Fruit fly (Drosophila melanogaster) whole organism, pupa: Measurements from ENCODE around the gene Cyp12a5.

Experiments used
- CG10348 ChIP-seq: fragments of 200-800 bp; sonication (Bioruptor generic); IDR thresholded peaks from 2 replicates; pipeline ENCODE4 v1.3.6; 2022; ENCODE audit warnings: missing biosample characterization, missing genetic modification characterization
- CG12605 ChIP-seq: fragments of 200-800 bp; sonication (Bioruptor generic); IDR thresholded peaks from 2 replicates; pipeline ENCODE4 v1.3.6; 2022; ENCODE audit warnings: missing biosample characterization, missing genetic modification characterization
- CG13204 ChIP-seq: fragments of 200-800 bp; sonication (Bioruptor generic); optimal IDR thresholded peaks from 2 replicates; lab custom pipeline; 2018; ENCODE audit warnings: missing biosample characterization, mild to moderate bottlenecking, missing genetic modification characterization, moderate library complexity
- CG14655 ChIP-seq: fragments of 200-800 bp; sonication (Bioruptor generic); optimal IDR thresholded peaks from 3 replicates; lab custom pipeline; 2017; ENCODE audit warnings: mild to moderate bottlenecking, missing biosample characterization, missing genetic modification reagents, missing genetic modification characterization
- CG15710 ChIP-seq: fragments of 200-800 bp; sonication (Bioruptor generic); optimal IDR thresholded peaks from 2 replicates; lab custom pipeline; 2018; ENCODE audit warnings: missing biosample characterization, mild to moderate bottlenecking, missing genetic modification characterization, moderate library complexity
- CG17806 ChIP-seq: fragments of 200-800 bp; sonication (Bioruptor generic); optimal IDR thresholded peaks from 2 replicates; lab custom pipeline; 2018; ENCODE audit warnings: missing biosample characterization, mild to moderate bottlenecking, missing genetic modification characterization, moderate library complexity
- CG32121 ChIP-seq: fragments of 200-800 bp; sonication (Bioruptor generic); IDR thresholded peaks from 2 replicates; pipeline ENCODE4 v1.3.6; 2022; ENCODE audit warnings: missing biosample characterization, missing genetic modification characterization
- CG34367 ChIP-seq: fragments of 200-800 bp; sonication (Bioruptor generic); optimal IDR thresholded peaks from 2 replicates; lab custom pipeline; 2018; ENCODE audit warnings: missing biosample characterization, mild to moderate bottlenecking, missing genetic modification characterization
- CG4496 ChIP-seq: fragments of 200-800 bp; sonication (Bioruptor generic); IDR thresholded peaks from 3 replicates; pipeline ENCODE4 v1.3.6; 2022; ENCODE audit warnings: missing biosample characterization, missing genetic modification characterization
- CG8159 ChIP-seq: fragments of 200-800 bp; sonication (Bioruptor generic); optimal IDR thresholded peaks from 3 replicates; lab custom pipeline; 2018; ENCODE audit warnings: missing biosample characterization, mild to moderate bottlenecking, missing genetic modification characterization, moderate library complexity
- CG8301 ChIP-seq: fragments of 200-800 bp; sonication (Bioruptor generic); optimal IDR thresholded peaks from 2 replicates; lab custom pipeline; 2018; ENCODE audit warnings: missing biosample characterization, mild to moderate bottlenecking, missing genetic modification characterization
- CG9948 ChIP-seq: fragments of 200-800 bp; sonication (Bioruptor generic); optimal IDR thresholded peaks from 2 replicates; lab custom pipeline; 2018; ENCODE audit warnings: missing biosample characterization, mild to moderate bottlenecking, missing genetic modification characterization, moderate library complexity
- D1 ChIP-seq: fragments of 200-800 bp; sonication (Bioruptor generic); optimal IDR thresholded peaks from 2 replicates; lab custom pipeline; 2018; ENCODE audit warnings: missing biosample characterization, mild to moderate bottlenecking, missing genetic modification characterization, moderate library complexity
- EcR ChIP-seq: fragments of 200-800 bp; sonication (Bioruptor generic); optimal IDR thresholded peaks from 3 replicates; lab custom pipeline; 2019; ENCODE audit warnings: missing biosample characterization, missing genetic modification characterization, mild to moderate bottlenecking, moderate library complexity, missing genetic modification reagents
- Ets98B ChIP-seq: fragments of 200-800 bp; sonication (Bioruptor generic); IDR thresholded peaks from 2 replicates; pipeline ENCODE4 v1.3.6; 2022; ENCODE audit warnings: missing biosample characterization, missing genetic modification characterization
- Pif1A ChIP-seq: fragments of 200-800 bp; sonication (Bioruptor generic); optimal IDR thresholded peaks from 3 replicates; lab custom pipeline; 2016; ENCODE audit warnings: missing biosample characterization, missing genetic modification characterization
- Pif1B ChIP-seq: fragments of 200-800 bp; sonication (Bioruptor generic); optimal IDR thresholded peaks from 3 replicates; lab custom pipeline; 2016; ENCODE audit warnings: missing biosample characterization, missing genetic modification characterization
- Snoo ChIP-seq: fragments of 200-800 bp; sonication (Bioruptor generic); optimal IDR thresholded peaks from 3 replicates; lab custom pipeline; 2017; ENCODE audit warnings: missing biosample characterization, mild to moderate bottlenecking, missing genetic modification characterization, inconsistent platforms
- fd96Ca ChIP-seq: fragments of 200-800 bp; sonication (Bioruptor generic); IDR thresholded peaks from 3 replicates; pipeline ENCODE4 v1.3.6; 2022; ENCODE audit warnings: missing biosample characterization, missing genetic modification characterization
- gl ChIP-seq: fragments of 200-800 bp; sonication (Bioruptor generic); optimal IDR thresholded peaks from 2 replicates; lab custom pipeline; 2018; ENCODE audit warnings: missing biosample characterization, mild to moderate bottlenecking, missing genetic modification characterization
- rn ChIP-seq: fragments of 200-800 bp; sonication (Bioruptor generic); IDR thresholded peaks from 2 replicates; pipeline ENCODE4 v1.3.6; 2022; ENCODE audit warnings: missing biosample characterization, missing genetic modification characterization

Cyp12a5 gene

dm6 chr3R:19093127-19093812, 39.2 kb upstream of the Cyp12a5 start:
- TF ChIP-seq EcR (GFP tag; lab: Kevin White, UChicago) (no peak), Pif1A (peak; percentile 27), rn (no peak), CG13204 (no peak), CG9948 (tag; lab: Kevin White, UChicago) (no peak), fd96Ca (GFP tag; lab: Robert Waterston, UW) (no peak), CG12605 (GFP tag; lab: Robert Waterston, UW) (no peak), Ets98B (GFP tag; lab: Robert Waterston, UW) (no peak), Snoo (tag; lab: Kevin White, UChicago) (no peak), D1 (tag; lab: Kevin White, UChicago) (no peak), CG10348 (GFP tag; lab: Robert Waterston, UW) (no peak), CG8301 (peak; percentile 24), CG34367 (no peak), CG14655 (GFP tag; lab: Kevin White, UChicago) (peak; percentile 45), Pif1B (peak; percentile 1), CG15710 (no peak), CG8159 (tag; lab: Kevin White, UChicago) (peak; percentile 17), CG4496 (GFP tag; lab: Robert Waterston, UW) (peak; percentile 35; the same call in 1 of the 3 replicates)

dm6 chr3R:19094039-19094438, 38.4 kb upstream of the Cyp12a5 start, which contains the start of gene cdi:
TSS of gene cdi (minus strand) at chr3R:19094270.
- TF ChIP-seq CG4496 (GFP tag; lab: Robert Waterston, UW) = peak; percentile 58
- peak; percentile 18 for TF ChIP-seq Snoo (tag; lab: Kevin White, UChicago)
- no peak for TF ChIP-seq CG15710
- TF ChIP-seq Pif1A = no peak

- no peak for TF ChIP-seq CG9948 (tag; lab: Kevin White, UChicago)
- no peak for TF ChIP-seq CG12605 (GFP tag; lab: Robert Waterston, UW)
- no peak for TF ChIP-seq CG14655 (GFP tag; lab: Kevin White, UChicago)
- no peak for TF ChIP-seq CG17806 (tag; lab: Kevin White, UChicago)
- no peak for TF ChIP-seq gl (tag; lab: Kevin White, UChicago)
- TF ChIP-seq EcR (GFP tag; lab: Kevin White, UChicago) = no peak
- no peak for TF ChIP-seq Snoo (tag; lab: Kevin White, UChicago)
- TF ChIP-seq D1 (tag; lab: Kevin White, UChicago) = no peak
Measured at dm6 chr3R:19094799-19095418, 37.5 kb upstream of the Cyp12a5 start, which contains the start of the genes mRpL55 and ATPsynD. TSS of gene mRpL55 (minus strand) at chr3R:19094905. TSS of gene ATPsynD (plus strand) at chr3R:19095000.

- no peak for TF ChIP-seq CG10348 (GFP tag; lab: Robert Waterston, UW)
- TF ChIP-seq CG12605 (GFP tag; lab: Robert Waterston, UW) = peak; percentile 61; the same call in 1 of the 2 replicates
- TF ChIP-seq CG8159 (tag; lab: Kevin White, UChicago) = peak; percentile 11
- no peak for TF ChIP-seq Pif1B
- no peak for TF ChIP-seq CG14655 (GFP tag; lab: Kevin White, UChicago)
- TF ChIP-seq EcR (GFP tag; lab: Kevin White, UChicago) = peak; percentile 51
- TF ChIP-seq CG15710 = no peak
- TF ChIP-seq CG8301 = no peak
- TF ChIP-seq CG4496 (GFP tag; lab: Robert Waterston, UW) = peak; percentile 73
- no peak for TF ChIP-seq Pif1A
- peak; percentile 59; the same call in 1 of the 2 replicates for TF ChIP-seq Ets98B (GFP tag; lab: Robert Waterston, UW)
- no peak for TF ChIP-seq Snoo (tag; lab: Kevin White, UChicago)
- no peak for TF ChIP-seq CG34367
- TF ChIP-seq fd96Ca (GFP tag; lab: Robert Waterston, UW) = peak; percentile 65; the same call in 2 of the 3 replicates
- TF ChIP-seq CG32121 (GFP tag; lab: Robert Waterston, UW) = peak; percentile 42; the same call in 1 of the 2 replicates
- no peak for TF ChIP-seq gl (tag; lab: Kevin White, UChicago)
- TF ChIP-seq CG13204 = peak; percentile 49
- TF ChIP-seq CG17806 (tag; lab: Kevin White, UChicago) = no peak
- TF ChIP-seq rn = no peak
- TF ChIP-seq D1 (tag; lab: Kevin White, UChicago) = no peak
- no peak for TF ChIP-seq CG9948 (tag; lab: Kevin White, UChicago)
Measured at dm6 chr3R:19096299-19097048, 36.0 kb upstream of the Cyp12a5 start, which contains the start of gene CG6040. TSS of gene CG6040 (plus strand) at chr3R:19096961.

dm6 chr3R:19098272-19098671, 34.2 kb upstream of the Cyp12a5 start:
- TF ChIP-seq D1 (tag; lab: Kevin White, UChicago) = no peak
- no peak for TF ChIP-seq Pif1A
- no peak for TF ChIP-seq CG15710
- TF ChIP-seq CG9948 (tag; lab: Kevin White, UChicago) = no peak
- TF ChIP-seq CG8301 = no peak
- TF ChIP-seq fd96Ca (GFP tag; lab: Robert Waterston, UW) = no peak
